Worm (Caenorhabditis elegans): ENCODE results near the gene scl-15.

ce11 chrII:3248043-3248718, 36.3 kb downstream of the scl-15 start, which contains the start of the genes fbxc-50 and C17F4.2:
- TF ChIP-seq lsy-2 (tag; optimal IDR thresholded peaks at IDR 0.05): no peak
- no peak for TF ChIP-seq ztf-4 (tag; optimal IDR thresholded peaks at IDR 0.05)
- no peak for TF ChIP-seq nhr-11 (tag; optimal IDR thresholded peaks at IDR 0.05)
- TF ChIP-seq skn-1 (tag; optimal IDR thresholded peaks at IDR 0.05): no peak
